Fruit fly (Drosophila melanogaster): Measurements from ENCODE around the gene MED18.

DNA sequence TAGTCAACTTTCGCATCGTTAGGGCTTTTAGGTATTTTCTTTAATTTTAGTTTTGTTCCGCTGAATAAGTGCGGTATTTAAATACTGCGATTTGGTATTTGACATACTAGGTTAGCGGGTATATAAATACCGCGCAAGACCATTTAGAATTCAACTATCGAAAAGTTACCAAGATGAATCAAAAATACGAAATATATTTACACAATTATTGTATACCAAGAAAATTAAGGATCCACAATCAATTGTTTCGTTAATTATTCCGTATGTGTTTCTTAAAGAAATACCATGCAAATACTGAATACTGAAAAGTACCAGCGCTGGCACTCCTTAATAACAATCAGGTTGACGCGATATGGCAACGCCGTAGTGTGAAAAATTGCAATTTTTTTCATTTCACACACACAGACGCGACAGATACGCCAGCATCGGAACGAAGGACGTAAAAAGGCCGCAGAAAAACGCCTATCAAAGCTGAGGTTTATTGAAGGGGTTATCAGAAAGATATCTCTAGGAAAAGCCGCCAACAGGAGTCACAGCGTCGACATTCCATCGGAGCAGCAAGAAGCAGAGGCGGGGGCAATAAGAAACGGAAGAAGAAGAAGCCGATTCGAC lies 7.9 kb downstream of the MED18 start, which contains the start of the genes Pgam5 and Vps26:
- TF ChIP-seq OdsH (GFP tag; optimal IDR thresholded peaks at IDR 0.05) (no peak), Sox102F (GFP tag; optimal IDR thresholded peaks at IDR 0.05) (no peak), dac (GFP tag; optimal IDR thresholded peaks at IDR 0.05) (no peak), CG16779 (tag; optimal IDR thresholded peaks at IDR 0.05) (no peak), Ets96B (tag; optimal IDR thresholded peaks at IDR 0.05) (no peak), spab (GFP tag; optimal IDR thresholded peaks at IDR 0.05) (no peak), Eip75B (GFP tag; optimal IDR thresholded peaks at IDR 0.05) (no peak), cyc (GFP tag; optimal IDR thresholded peaks at IDR 0.05) (no peak), CG6854 (GFP tag; optimal IDR thresholded peaks at IDR 0.05) (no peak), esn (GFP tag; optimal IDR thresholded peaks at IDR 0.05) (no peak), Gug (GFP tag; IDR thresholded peaks at IDR 0.05) (no peak), Eip93F (GFP tag; optimal IDR thresholded peaks at IDR 0.05) (no peak), CG8119 (GFP tag; IDR thresholded peaks at IDR 0.05) (no peak), CG7368 (GFP tag; optimal IDR thresholded peaks at IDR 0.05) (no peak)

Measured in whole organism, prepupa.